Worm (Caenorhabditis elegans): Measurements from ENCODE around the gene M110.9.

DNA sequence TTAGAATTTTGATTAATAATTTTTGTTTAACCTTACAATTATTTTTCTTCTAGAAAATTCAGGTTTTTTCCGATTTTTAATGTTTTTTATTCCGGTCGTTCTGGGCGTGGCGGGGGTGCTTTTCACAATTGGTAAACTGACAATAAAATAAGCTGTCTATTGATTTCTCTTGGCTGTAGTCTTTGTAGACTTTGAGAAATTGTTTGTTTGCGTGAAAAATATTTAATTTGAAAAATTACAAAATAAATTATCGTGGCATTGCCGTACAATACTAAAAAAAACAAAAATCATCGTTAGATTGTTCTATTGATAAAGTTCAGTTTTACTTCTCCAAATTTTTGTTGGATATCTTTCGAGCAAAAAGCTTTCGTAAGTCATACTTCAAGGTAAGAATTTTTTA lies 15.4 kb downstream of the M110.9 start, which contains the start of gene F35C11.3:
- no peak for TF ChIP-seq hnd-1 (tag; optimal IDR thresholded peaks at IDR 0.05)
- TF ChIP-seq B0310.2 (tag; optimal IDR thresholded peaks at IDR 0.05): no peak
- TF ChIP-seq aly-1 (tag; optimal IDR thresholded peaks at IDR 0.05): no peak
- no peak for TF ChIP-seq ceh-13 (GFP tag; optimal IDR thresholded peaks at IDR 0.05)
- no peak for TF ChIP-seq hmbx-1 (tag; optimal IDR thresholded peaks at IDR 0.05)
- no peak for TF ChIP-seq ama-1 (optimal IDR thresholded peaks at IDR 0.05)
- TF ChIP-seq sea-1 (GFP tag; conservative IDR thresholded peaks at IDR 0.05): no peak
- TF ChIP-seq ceh-36 (tag; optimal IDR thresholded peaks at IDR 0.05): no peak
